Fruit fly (Drosophila melanogaster): ENCODE measurements around the gene TTLL15.
A peak's percentile ranks its signal among the peaks of the same experiment; 100 is the strongest.

Gene TTLL15

DNA sequence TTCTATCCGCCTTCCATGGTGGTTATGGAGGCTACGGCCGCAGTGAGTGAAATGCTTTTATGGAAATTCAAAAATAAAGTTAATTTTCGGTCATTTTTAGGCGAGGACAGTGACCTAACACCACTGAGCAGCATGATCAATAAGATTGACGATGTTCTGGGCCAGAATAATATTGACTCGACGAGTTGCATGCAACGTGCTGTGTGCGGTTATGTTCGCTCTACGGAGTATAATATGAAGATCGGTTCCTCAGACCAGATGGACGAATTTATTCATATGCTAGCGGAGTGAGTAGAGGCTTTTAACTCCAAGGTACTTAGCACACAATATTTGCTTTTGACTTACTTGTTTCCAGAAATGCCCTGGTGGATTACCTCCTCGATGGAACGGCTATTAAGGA lies 34.9 kb upstream of the TTLL15 start:
- TF ChIP-seq dmrt93B (GFP tag; optimal IDR thresholded peaks at IDR 0.05) (no peak), Hr83 (GFP tag; optimal IDR thresholded peaks at IDR 0.05; ENCODE audit: poor library complexity, severe bottlenecking) (no peak), Myc (optimal IDR thresholded peaks at IDR 0.05) (no peak), rgr (GFP tag; optimal IDR thresholded peaks at IDR 0.05) (no peak), Abd-B (GFP tag; optimal IDR thresholded peaks at IDR 0.05) (no peak), Rel (GFP tag; optimal IDR thresholded peaks at IDR 0.05) (no peak), Rel (tag; optimal IDR thresholded peaks at IDR 0.05) (no peak), pan (optimal IDR thresholded peaks at IDR 0.05) (no peak), foxo (GFP tag; optimal IDR thresholded peaks at IDR 0.05) (no peak), GATAd (GFP tag; optimal IDR thresholded peaks at IDR 0.05) (no peak), sv (GFP tag; optimal IDR thresholded peaks at IDR 0.05) (no peak), woc (GFP tag; optimal IDR thresholded peaks at IDR 0.05) (no peak), Hnf4 (GFP tag; optimal IDR thresholded peaks at IDR 0.05) (no peak), CrebA (GFP tag; optimal IDR thresholded peaks at IDR 0.05; ENCODE audit: borderline replicate concordance) (no peak), jim (GFP tag; optimal IDR thresholded peaks at IDR 0.05) (no peak)

DNA sequence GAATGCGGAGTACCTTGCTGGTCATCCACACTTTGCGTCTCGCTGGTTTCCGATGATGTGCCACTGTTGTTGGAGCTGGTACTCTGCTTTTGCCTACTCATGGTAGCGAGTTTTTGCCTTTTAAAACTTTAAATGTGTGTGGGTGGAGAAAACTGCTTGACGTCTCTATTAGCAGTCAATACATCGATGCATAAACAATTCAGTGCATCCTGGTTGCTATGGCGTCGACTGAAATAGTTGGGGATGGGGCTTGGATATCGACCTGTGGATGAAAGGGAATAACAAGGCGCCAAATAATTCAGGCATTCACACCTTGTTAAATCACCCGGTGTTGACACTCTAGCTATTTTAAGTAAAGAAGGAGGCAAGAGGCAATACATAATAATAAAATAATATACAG lies 32.9 kb upstream of the TTLL15 start, which contains the start of gene CG42633:
Gene CG42633, minus strand, starts transcription at position 101 of the 400 bp plus-strand sequence.
- TF ChIP-seq fru (GFP tag; optimal IDR thresholded peaks at IDR 0.05): no peak
- TF ChIP-seq rgr (GFP tag; optimal IDR thresholded peaks at IDR 0.05): no peak
- no peak for TF ChIP-seq Myc (optimal IDR thresholded peaks at IDR 0.05)
- TF ChIP-seq sv (GFP tag; optimal IDR thresholded peaks at IDR 0.05): no peak
- TF ChIP-seq lola (GFP tag; optimal IDR thresholded peaks at IDR 0.05): no peak
- no peak for TF ChIP-seq Hnf4 (GFP tag; optimal IDR thresholded peaks at IDR 0.05)
- no peak for TF ChIP-seq Vsx2 (GFP tag; optimal IDR thresholded peaks at IDR 0.05; ENCODE audit: partially characterized antibody)
- TF ChIP-seq CrebA (GFP tag; optimal IDR thresholded peaks at IDR 0.05; ENCODE audit: borderline replicate concordance): no peak
- no peak for TF ChIP-seq dsf (GFP tag; optimal IDR thresholded peaks at IDR 0.05; ENCODE audit: borderline replicate concordance)
- TF ChIP-seq Dfd (GFP tag; optimal IDR thresholded peaks at IDR 0.05): no peak
- TF ChIP-seq ey (GFP tag; optimal IDR thresholded peaks at IDR 0.05): no peak
- no peak for TF ChIP-seq brk (GFP tag; optimal IDR thresholded peaks at IDR 0.05)
- no peak for TF ChIP-seq Jra (GFP tag; optimal IDR thresholded peaks at IDR 0.05)
- no peak for TF ChIP-seq dmrt93B (GFP tag; optimal IDR thresholded peaks at IDR 0.05)
- TF ChIP-seq OdsH (GFP tag; optimal IDR thresholded peaks at IDR 0.05): no peak
- TF ChIP-seq h (GFP tag; optimal IDR thresholded peaks at IDR 0.05): no peak
- no peak for TF ChIP-seq GATAd (GFP tag; optimal IDR thresholded peaks at IDR 0.05)
- TF ChIP-seq foxo (GFP tag; optimal IDR thresholded peaks at IDR 0.05): no peak
- no peak for TF ChIP-seq usp (GFP tag; optimal IDR thresholded peaks at IDR 0.05)

DNA sequence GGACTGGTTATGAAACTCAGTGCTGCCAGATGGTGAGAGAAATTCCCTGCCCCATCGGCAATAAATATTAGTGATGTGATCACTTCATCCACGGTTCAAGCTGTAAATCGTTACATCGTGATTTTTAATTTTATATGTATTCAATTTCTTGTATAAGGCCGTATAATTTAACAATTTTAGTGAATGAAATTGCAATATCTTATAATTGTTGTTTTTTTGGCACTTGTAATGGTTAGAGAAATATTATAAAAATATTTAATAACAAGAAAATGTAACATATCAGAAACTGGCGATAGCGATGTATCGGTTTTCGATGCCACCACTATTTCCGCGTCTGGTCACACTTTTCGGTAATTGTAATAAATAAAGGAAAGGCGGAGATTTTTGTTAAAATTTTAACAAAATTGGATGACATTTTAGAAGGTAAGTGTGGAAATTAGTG lies 31.0 kb upstream of the TTLL15 start, which contains the start of the genes mRpL37 and Rbp1:
Gene mRpL37, minus strand, starts transcription at position 35 of the 442 bp plus-strand sequence.
Gene Rbp1, plus strand, starts transcription at position 326 of the 442 bp plus-strand sequence.
- TF ChIP-seq foxo (GFP tag; optimal IDR thresholded peaks at IDR 0.05) (peak in 1 of 2 experiments; percentile 90), sage (GFP tag; optimal IDR thresholded peaks at IDR 0.05) (no peak), dsf (GFP tag; optimal IDR thresholded peaks at IDR 0.05; ENCODE audit: borderline replicate concordance) (peak; percentile 24), Myc (optimal IDR thresholded peaks at IDR 0.05) (no peak), h (GFP tag; optimal IDR thresholded peaks at IDR 0.05) (peak; percentile 86), sv (GFP tag; optimal IDR thresholded peaks at IDR 0.05) (peak; percentile 55), N (GFP tag; optimal IDR thresholded peaks at IDR 0.05) (no peak), woc (GFP tag; optimal IDR thresholded peaks at IDR 0.05) (peak; percentile 82), Hnf4 (GFP tag; optimal IDR thresholded peaks at IDR 0.05) (peak; percentile 77), rgr (GFP tag; optimal IDR thresholded peaks at IDR 0.05) (peak; percentile 77), fru (GFP tag; optimal IDR thresholded peaks at IDR 0.05) (no peak), dl (GFP tag; optimal IDR thresholded peaks at IDR 0.05; ENCODE audit: insufficient read depth in 1 of 2, partially characterized antibody in 2 of 2) (no peak), Sp1 (GFP tag; optimal IDR thresholded peaks at IDR 0.05) (no peak), CG9705 (GFP tag; optimal IDR thresholded peaks at IDR 0.05) (peak; percentile 73), ey (GFP tag; optimal IDR thresholded peaks at IDR 0.05) (peak; percentile 61), psq (GFP tag; optimal IDR thresholded peaks at IDR 0.05) (peak; percentile 70), jim (GFP tag; optimal IDR thresholded peaks at IDR 0.05) (peak; percentile 22), HLH106 (tag; optimal IDR thresholded peaks at IDR 0.05) (peak; percentile 95), CrebA (GFP tag; optimal IDR thresholded peaks at IDR 0.05; ENCODE audit: borderline replicate concordance) (no peak), OdsH (GFP tag; optimal IDR thresholded peaks at IDR 0.05) (peak; percentile 67), br (GFP tag; optimal IDR thresholded peaks at IDR 0.05) (peak; percentile 32), GATAd (GFP tag; optimal IDR thresholded peaks at IDR 0.05) (peak; percentile 50), Jra (GFP tag; optimal IDR thresholded peaks at IDR 0.05) (peak; percentile 30), Vsx2 (GFP tag; optimal IDR thresholded peaks at IDR 0.05; ENCODE audit: partially characterized antibody) (no peak), CG32264 (GFP tag; optimal IDR thresholded peaks at IDR 0.05) (no peak), dmrt93B (GFP tag; optimal IDR thresholded peaks at IDR 0.05) (peak; percentile 82), Hr78 (GFP tag; optimal IDR thresholded peaks at IDR 0.05) (no peak), lola (GFP tag; optimal IDR thresholded peaks at IDR 0.05) (no peak), usp (GFP tag; optimal IDR thresholded peaks at IDR 0.05) (no peak)
